Fruit fly (Drosophila melanogaster) whole organism, wandering third instar larva: Measurements from ENCODE around the gene CG11951.

ENCODE experiments used
- Abd-B ChIP-seq: fragments of >200 bp; optimal IDR thresholded peaks from 2 replicates; lab custom pipeline; 2017; ENCODE audit warnings: missing biosample characterization, missing genetic modification characterization
- CG32264 ChIP-seq: fragments of 200-800 bp; sonication (Bioruptor generic); optimal IDR thresholded peaks from 2 replicates; lab custom pipeline; 2016; ENCODE audit warnings: missing biosample characterization, missing genetic modification characterization
- CG9705 ChIP-seq: fragments of 200-800 bp; sonication (Bioruptor generic); optimal IDR thresholded peaks from 2 replicates; lab custom pipeline; 2018; ENCODE audit warnings: missing biosample characterization, mild to moderate bottlenecking, missing genetic modification characterization
- CrebA ChIP-seq: fragments of 200-800 bp; sonication (Bioruptor generic); optimal IDR thresholded peaks from 2 replicates; lab custom pipeline; 2016; ENCODE audit warnings: missing biosample characterization, mild to moderate bottlenecking, missing genetic modification characterization, borderline replicate concordance
- Dfd ChIP-seq: fragments of >200 bp; optimal IDR thresholded peaks from 2 replicates; lab custom pipeline; 2017; ENCODE audit warnings: missing biosample characterization, missing genetic modification characterization
- Dif ChIP-seq: fragments of 200-275, 200-300 bp; sonication (Bioruptor generic); optimal IDR thresholded peaks from 2 replicates; lab custom pipeline; 2018; ENCODE audit warnings: missing biosample characterization, missing genetic modification characterization; ENCODE audit not compliant: partially characterized antibody
- GATAd ChIP-seq: sonication (Bioruptor generic); optimal IDR thresholded peaks from 2 replicates; lab custom pipeline; 2016; ENCODE audit warnings: missing biosample characterization, missing genetic modification characterization
- HLH106 ChIP-seq: fragments of 200-800 bp; optimal IDR thresholded peaks from 3 replicates; lab custom pipeline; 2019; ENCODE audit warnings: missing biosample characterization, mild to moderate bottlenecking, missing genetic modification characterization, moderate library complexity
- Hnf4 ChIP-seq: fragments of 200-800 bp; sonication (Bioruptor generic); optimal IDR thresholded peaks from 2 replicates; lab custom pipeline; 2016; ENCODE audit warnings: missing biosample characterization, mild to moderate bottlenecking, missing genetic modification characterization
- Hr78 ChIP-seq: fragments of >200 bp; optimal IDR thresholded peaks from 2 replicates; lab custom pipeline; 2017; ENCODE audit warnings: missing biosample characterization, missing genetic modification characterization
- Hr83 ChIP-seq: fragments of 200-300 bp; sonication (Bioruptor generic); optimal IDR thresholded peaks from 2 replicates; lab custom pipeline; 2016; ENCODE audit warnings: missing biosample characterization, mild to moderate bottlenecking, missing genetic modification characterization, moderate library complexity; ENCODE audit not compliant: poor library complexity, severe bottlenecking
- Jra ChIP-seq: sonication (Bioruptor generic); optimal IDR thresholded peaks from 2 replicates; lab custom pipeline; 2016; ENCODE audit warnings: missing biosample characterization, missing genetic modification characterization
- Mio ChIP-seq: sonication (Bioruptor generic); optimal IDR thresholded peaks from 2 replicates; lab custom pipeline; 2016; ENCODE audit warnings: missing biosample characterization, missing genetic modification characterization
- Myc ChIP-seq: fragments of >200 bp; optimal IDR thresholded peaks from 2 replicates; lab custom pipeline; 2017
- N ChIP-seq: fragments of >200 bp; optimal IDR thresholded peaks from 2 replicates; lab custom pipeline; 2018; ENCODE audit warnings: missing biosample characterization, missing external identifiers, missing genetic modification characterization
- OdsH ChIP-seq: fragments of 200-800 bp; sonication (Bioruptor generic); optimal IDR thresholded peaks from 2 replicates; lab custom pipeline; 2016; ENCODE audit warnings: missing biosample characterization, mild to moderate bottlenecking, missing genetic modification characterization
- Rel ChIP-seq, 2 experiments: fragments of 200-800 bp; sonication (Bioruptor generic) in 1 of 2; optimal IDR thresholded peaks; 2 replicates in 1 of 2; 3 replicates in 1 of 2; lab custom pipeline; 2016 to 2019; ENCODE audit warnings: mild to moderate bottlenecking in 2 of 2, missing biosample characterization in 2 of 2, missing genetic modification characterization in 2 of 2, moderate library complexity in 1 of 2
- Sp1 ChIP-seq: fragments of 200-800 bp; sonication (Bioruptor generic); optimal IDR thresholded peaks from 3 replicates; lab custom pipeline; 2019; ENCODE audit warnings: missing biosample characterization, mild to moderate bottlenecking, missing genetic modification characterization, moderate library complexity
- br ChIP-seq: fragments of 200-800 bp; sonication (Bioruptor generic); optimal IDR thresholded peaks from 2 replicates; lab custom pipeline; 2016; ENCODE audit warnings: missing biosample characterization, missing genetic modification characterization
- brk ChIP-seq: fragments of 200-800 bp; sonication (Bioruptor generic); optimal IDR thresholded peaks from 2 replicates; lab custom pipeline; 2016; ENCODE audit warnings: missing biosample characterization, mild to moderate bottlenecking, missing genetic modification characterization
- dl ChIP-seq, 2 experiments: fragments of 175-275, 200-275 bp in 1 of 2; fragments of 200-275 bp in 1 of 2; sonication (Bioruptor generic); optimal IDR thresholded peaks; lab custom pipeline; 2018; ENCODE audit warnings: mild to moderate bottlenecking in 2 of 2, missing biosample characterization in 2 of 2, missing genetic modification characterization in 2 of 2, moderate library complexity in 2 of 2; ENCODE audit not compliant: partially characterized antibody in 2 of 2, insufficient read depth in 1 of 2
- dmrt93B ChIP-seq: fragments of 200-800 bp; sonication (Bioruptor generic); optimal IDR thresholded peaks from 2 replicates; lab custom pipeline; 2018; ENCODE audit warnings: missing biosample characterization, mild to moderate bottlenecking, missing genetic modification characterization
- dsf ChIP-seq: sonication (Bioruptor generic); optimal IDR thresholded peaks from 2 replicates; lab custom pipeline; 2016; ENCODE audit warnings: missing biosample characterization, missing genetic modification characterization, borderline replicate concordance
- foxo ChIP-seq, 2 experiments: fragments of 200-800 bp; sonication (Bioruptor generic); optimal IDR thresholded peaks; 2 replicates in 1 of 2; 3 replicates in 1 of 2; lab custom pipeline; 2016 to 2017; ENCODE audit warnings: missing biosample characterization in 2 of 2, missing genetic modification characterization in 2 of 2
- fru ChIP-seq: fragments of 200-800 bp; sonication (Bioruptor generic); optimal IDR thresholded peaks from 3 replicates; lab custom pipeline; 2016; ENCODE audit warnings: missing biosample characterization, mild to moderate bottlenecking, missing genetic modification characterization
- h ChIP-seq: fragments of 200-800 bp; sonication (Bioruptor generic); optimal IDR thresholded peaks from 3 replicates; lab custom pipeline; 2016; ENCODE audit warnings: missing biosample characterization, mild to moderate bottlenecking, missing genetic modification characterization
- jim ChIP-seq: fragments of 175-275, 200-325 bp; sonication (Bioruptor generic); optimal IDR thresholded peaks from 2 replicates; lab custom pipeline; 2016; ENCODE audit warnings: missing biosample characterization, mild to moderate bottlenecking, missing genetic modification characterization
- lola ChIP-seq: fragments of >200 bp; optimal IDR thresholded peaks from 2 replicates; lab custom pipeline; 2017; ENCODE audit warnings: missing biosample characterization, missing genetic modification characterization
- pan ChIP-seq: fragments of >200 bp; optimal IDR thresholded peaks from 2 replicates; lab custom pipeline; 2017
- psq ChIP-seq: fragments of 200-800 bp; sonication (Bioruptor generic); optimal IDR thresholded peaks from 3 replicates; lab custom pipeline; 2017; ENCODE audit warnings: missing biosample characterization, mild to moderate bottlenecking, missing genetic modification characterization, moderate library complexity
- rgr ChIP-seq: fragments of 200-800 bp; sonication (Bioruptor generic); optimal IDR thresholded peaks from 3 replicates; lab custom pipeline; 2016; ENCODE audit warnings: missing biosample characterization, mild to moderate bottlenecking, missing genetic modification characterization
- sage ChIP-seq: fragments of 200-800 bp; sonication (Bioruptor generic); optimal IDR thresholded peaks from 2 replicates; lab custom pipeline; 2016; ENCODE audit warnings: missing biosample characterization, mild to moderate bottlenecking, missing genetic modification characterization
- tai ChIP-seq: sonication (Bioruptor generic); optimal IDR thresholded peaks from 2 replicates; lab custom pipeline; 2016; ENCODE audit warnings: missing biosample characterization, missing genetic modification characterization
- woc ChIP-seq: sonication (Bioruptor generic); optimal IDR thresholded peaks from 2 replicates; lab custom pipeline; 2016; ENCODE audit warnings: missing biosample characterization, mild to moderate bottlenecking, missing genetic modification characterization

CG11951 gene

DNA sequence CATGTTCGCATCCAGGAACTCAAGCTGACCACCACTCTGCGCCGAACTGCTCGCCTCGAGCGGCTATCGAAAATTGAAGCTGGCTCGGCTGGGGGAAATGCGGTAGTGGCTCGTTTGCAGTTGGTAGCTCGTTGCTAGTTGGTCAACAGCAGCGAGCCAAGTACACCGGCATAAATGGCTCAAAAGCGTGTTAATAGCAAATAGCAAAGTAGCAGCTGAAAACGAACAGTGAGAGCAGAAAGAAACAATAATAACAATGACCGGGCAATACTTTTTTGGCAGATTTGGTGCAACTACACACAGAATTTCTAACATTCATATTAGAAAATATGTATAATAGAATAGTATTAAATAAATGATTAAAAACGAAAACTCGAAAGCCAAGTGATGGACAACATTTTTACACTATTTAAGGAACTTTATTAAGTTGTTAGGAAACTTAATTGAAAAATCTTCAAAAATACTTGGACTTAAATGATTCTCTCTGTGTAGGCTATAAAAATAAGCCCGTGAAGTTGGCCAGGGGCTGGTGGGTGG lies 10.8 kb downstream of the CG11951 start, which contains the start of gene CG14507:
TSS of gene CG14507 (minus strand) at position 51 of the 537 bp plus-strand sequence.
- TF ChIP-seq pan (lab: Kevin White, UChicago) (no peak), Dif (GFP tag; lab: Kevin White, UChicago) (no peak), HLH106 (tag; lab: Kevin White, UChicago) (no peak), foxo (GFP tag; optimal IDR thresholded peaks at IDR 0.05; lab: Kevin White, UChicago) (no peak), Rel (GFP tag; optimal IDR thresholded peaks at IDR 0.05; lab: Kevin White, UChicago) (no peak), Rel (tag; optimal IDR thresholded peaks at IDR 0.05; lab: Kevin White, UChicago) (no peak), jim (GFP tag; lab: Kevin White, UChicago) (no peak), Myc (no peak)
- TF ChIP-seq, all 38 proteins: peak for 0

- TF ChIP-seq Mio: no peak
- peak; percentile 7 for TF ChIP-seq Myc
- no peak for TF ChIP-seq pan (lab: Kevin White, UChicago)
- TF ChIP-seq jim (GFP tag; lab: Kevin White, UChicago): no peak
- TF ChIP-seq lola (GFP tag; lab: Kevin White, UChicago): no peak
- TF ChIP-seq Dfd (GFP tag; lab: Kevin White, UChicago): no peak
- TF ChIP-seq CG32264 (GFP tag; lab: Kevin White, UChicago): no peak
- no peak for TF ChIP-seq Hr83 (GFP tag; lab: Kevin White, UChicago)
Measured at dm6 chr3R:29222891-29223842, 15.4 kb downstream of the CG11951 start, which contains the start of the genes Cisd2 and Brd8. TSS of gene Cisd2 (minus strand) at chr3R:29223428. TSS of gene Brd8 (plus strand) at chr3R:29223485.

DNA sequence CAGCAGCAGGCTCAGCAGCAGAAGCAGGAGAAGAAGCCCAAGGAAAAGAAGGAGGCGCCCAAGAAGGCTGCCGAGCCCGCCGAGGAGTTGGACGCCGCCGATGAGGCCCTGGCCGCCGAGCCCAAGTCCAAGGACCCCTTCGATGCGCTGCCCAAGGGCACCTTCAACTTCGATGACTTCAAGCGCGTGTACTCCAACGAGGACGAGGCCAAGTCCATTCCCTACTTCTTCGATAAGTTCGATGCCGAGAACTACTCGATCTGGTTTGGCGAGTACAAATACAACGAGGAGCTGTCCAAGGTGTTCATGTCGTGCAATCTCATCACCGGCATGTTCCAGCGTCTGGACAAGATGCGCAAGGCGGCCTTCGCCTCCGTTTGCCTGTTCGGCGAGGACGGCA lies 17.4 kb downstream of the CG11951 start:
- TF ChIP-seq brk (GFP tag; lab: Kevin White, UChicago): no peak

DNA sequence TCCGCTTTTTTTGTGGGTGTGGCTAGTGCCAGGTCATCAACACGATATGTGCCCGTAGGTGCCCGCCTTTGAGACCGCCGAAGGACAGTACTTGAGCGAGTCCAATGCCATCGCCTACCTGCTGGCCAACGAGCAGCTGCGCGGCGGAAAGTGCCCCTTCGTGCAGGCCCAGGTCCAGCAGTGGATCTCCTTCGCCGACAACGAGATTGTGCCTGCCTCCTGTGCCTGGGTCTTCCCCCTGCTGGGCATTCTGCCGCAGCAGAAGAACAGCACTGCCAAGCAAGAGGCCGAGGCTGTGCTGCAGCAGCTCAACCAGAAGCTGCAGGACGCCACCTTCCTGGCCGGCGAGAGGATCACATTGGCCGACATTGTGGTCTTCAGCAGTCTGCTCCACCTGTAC lies 17.9 kb downstream of the CG11951 start:
- no peak for TF ChIP-seq CG9705 (GFP tag; lab: Kevin White, UChicago)
- no peak for TF ChIP-seq Hr78 (GFP tag; lab: Kevin White, UChicago)
- TF ChIP-seq Hr83 (GFP tag; lab: Kevin White, UChicago): no peak
- no peak for TF ChIP-seq Jra (GFP tag; lab: Kevin White, UChicago)
- no peak for TF ChIP-seq HLH106 (tag; lab: Kevin White, UChicago)
- no peak for TF ChIP-seq GATAd (GFP tag; lab: Kevin White, UChicago)
- no peak for TF ChIP-seq sage (GFP tag; lab: Kevin White, UChicago)
- no peak for TF ChIP-seq Mio
- TF ChIP-seq woc: no peak
- no peak for TF ChIP-seq jim (GFP tag; lab: Kevin White, UChicago)
- TF ChIP-seq pan (lab: Kevin White, UChicago): no peak
- no peak for TF ChIP-seq tai (GFP tag; lab: Kevin White, UChicago)
- TF ChIP-seq br (GFP tag; lab: Kevin White, UChicago): no peak
- no peak for TF ChIP-seq Dfd (GFP tag; lab: Kevin White, UChicago)
- TF ChIP-seq fru (GFP tag; lab: Kevin White, UChicago): no peak
- TF ChIP-seq lola (GFP tag; lab: Kevin White, UChicago): no peak

DNA sequence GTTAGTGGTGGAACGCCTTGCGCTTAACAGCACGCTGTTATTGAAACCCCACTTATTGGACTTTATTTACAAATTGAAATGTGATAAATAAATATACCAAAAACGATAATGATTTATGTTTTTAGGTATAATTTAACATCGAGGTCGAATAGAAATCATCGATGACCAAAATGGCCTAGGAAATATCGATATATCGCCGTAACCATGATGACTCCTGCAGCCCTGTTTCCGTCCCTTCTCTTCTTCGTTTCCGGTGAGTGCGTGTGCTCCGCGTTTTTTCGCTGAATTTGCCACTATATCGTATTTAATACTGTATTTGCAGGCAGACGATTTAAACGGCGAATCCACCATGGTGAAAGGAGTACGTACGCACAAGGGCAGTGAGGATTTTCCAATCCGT lies 18.6 kb downstream of the CG11951 start, which contains the start of gene eEF1gamma:
TSS of gene eEF1gamma (plus strand) at position 225 of the 400 bp plus-strand sequence.
- TF ChIP-seq psq (GFP tag; lab: Kevin White, UChicago): peak; percentile 80
- TF ChIP-seq lola (GFP tag; lab: Kevin White, UChicago): no peak
- TF ChIP-seq foxo (GFP tag; optimal IDR thresholded peaks at IDR 0.05; lab: Kevin White, UChicago): peak; percentile 61 to 87
- no peak for TF ChIP-seq pan (lab: Kevin White, UChicago)
- peak; percentile 91 for TF ChIP-seq h (GFP tag; lab: Kevin White, UChicago)
- no peak for TF ChIP-seq Hr78 (GFP tag; lab: Kevin White, UChicago)
- no peak for TF ChIP-seq Abd-B
- TF ChIP-seq dsf (GFP tag; lab: Kevin White, UChicago): no peak
- no peak for TF ChIP-seq jim (GFP tag; lab: Kevin White, UChicago)
- TF ChIP-seq dl (GFP tag; optimal IDR thresholded peaks at IDR 0.05; lab: Kevin White, UChicago; ENCODE audit: insufficient read depth in 1 of 2, partially characterized antibody in 2 of 2): no peak
- no peak for TF ChIP-seq tai (GFP tag; lab: Kevin White, UChicago)
- TF ChIP-seq CrebA (GFP tag; lab: Kevin White, UChicago): no peak
- TF ChIP-seq Hr83 (GFP tag; lab: Kevin White, UChicago): peak; percentile 93
- TF ChIP-seq sage (GFP tag; lab: Kevin White, UChicago): peak; percentile 46
- TF ChIP-seq Myc: peak; percentile 50
- TF ChIP-seq fru (GFP tag; lab: Kevin White, UChicago): peak; percentile 86
- no peak for TF ChIP-seq Hnf4 (GFP tag; lab: Kevin White, UChicago)
- peak; percentile 38 for TF ChIP-seq Dif (GFP tag; lab: Kevin White, UChicago)
- TF ChIP-seq dmrt93B: peak; percentile 96
- no peak for TF ChIP-seq Rel (GFP tag; optimal IDR thresholded peaks at IDR 0.05; lab: Kevin White, UChicago)
- peak; percentile 71 for TF ChIP-seq Rel (tag; optimal IDR thresholded peaks at IDR 0.05; lab: Kevin White, UChicago)
- TF ChIP-seq OdsH: peak; percentile 90
- no peak for TF ChIP-seq Jra (GFP tag; lab: Kevin White, UChicago)
- TF ChIP-seq N (GFP tag; lab: Kevin White, UChicago): no peak
- peak; percentile 88 for TF ChIP-seq HLH106 (tag; lab: Kevin White, UChicago)
- peak; percentile 95 for TF ChIP-seq rgr (GFP tag; lab: Kevin White, UChicago)
- peak; percentile 94 for TF ChIP-seq Sp1 (GFP tag; lab: Kevin White, UChicago)
- TF ChIP-seq br (GFP tag; lab: Kevin White, UChicago): peak; percentile 94
